Fruit fly (Drosophila melanogaster) ovary, adult (tissue): ENCODE data around the gene Prp18.

Experiments
- CG17801 ChIP-seq: fragments of 200-800 bp; optimal IDR thresholded peaks from 2 replicates; lab custom pipeline; 2019; ENCODE audit warnings: missing biosample characterization, mild to moderate bottlenecking, missing genetic modification characterization, moderate library complexity; ENCODE audit not compliant: partially characterized antibody

Gene Prp18

DNA sequence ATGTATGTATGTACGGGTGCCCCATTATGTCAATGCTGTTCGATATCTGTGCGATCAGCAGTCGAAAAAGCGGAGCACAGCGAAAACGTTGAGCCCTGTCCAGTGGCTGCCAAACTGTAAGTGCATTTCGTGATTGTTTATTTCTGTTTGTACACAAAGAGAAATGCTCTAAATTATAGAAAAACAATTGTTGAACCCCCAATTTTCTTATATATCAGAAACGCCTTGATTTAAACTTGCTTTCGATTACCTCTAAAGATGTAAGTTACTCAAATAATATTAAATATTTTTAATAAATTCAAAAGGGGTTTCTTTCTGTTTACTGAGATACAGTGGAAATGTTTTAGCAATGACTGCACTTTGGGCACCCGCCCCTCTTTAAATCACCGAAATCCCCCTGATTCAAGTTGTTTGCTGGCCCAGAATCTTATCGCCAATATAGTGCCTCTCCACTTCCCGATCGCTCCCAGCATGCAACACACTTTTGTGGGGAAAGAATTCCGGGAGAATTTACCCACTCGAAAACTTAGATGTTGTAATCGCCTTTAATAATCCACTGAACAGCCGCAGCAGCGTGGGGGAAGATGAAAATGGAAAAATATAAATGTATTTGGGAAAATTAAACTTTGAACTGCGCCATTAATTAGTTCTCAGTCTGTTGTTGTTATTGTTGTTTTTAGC, 16.2 kb downstream of the Prp18 start:
- peak; percentile 69 for TF ChIP-seq CG17801 (GFP tag; lab: Kevin White, UChicago)

dm6 chr3R:19014027-19014426, 17.0 kb downstream of the Prp18 start:
- no peak for TF ChIP-seq CG17801 (GFP tag; lab: Kevin White, UChicago)

DNA sequence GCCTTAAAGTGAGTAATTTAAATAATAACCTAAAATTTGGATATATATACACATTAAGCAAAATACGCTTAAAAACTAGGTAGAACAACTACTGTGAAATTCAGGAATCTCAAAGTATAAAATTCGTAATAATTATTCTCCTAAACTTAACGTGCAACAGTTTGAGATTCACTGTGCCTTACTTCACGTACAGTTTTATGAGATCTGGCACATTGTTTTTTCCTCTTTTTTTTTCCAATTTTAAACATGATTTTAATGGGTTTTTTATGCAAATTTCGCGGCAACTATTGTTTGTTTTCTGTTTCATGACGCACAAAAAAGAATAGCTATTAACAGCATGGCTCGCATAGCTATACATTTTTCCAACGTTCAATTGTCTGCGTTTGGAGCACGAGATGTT, 19.2 kb downstream of the Prp18 start:
- TF ChIP-seq CG17801 (GFP tag; lab: Kevin White, UChicago) = no peak

DNA sequence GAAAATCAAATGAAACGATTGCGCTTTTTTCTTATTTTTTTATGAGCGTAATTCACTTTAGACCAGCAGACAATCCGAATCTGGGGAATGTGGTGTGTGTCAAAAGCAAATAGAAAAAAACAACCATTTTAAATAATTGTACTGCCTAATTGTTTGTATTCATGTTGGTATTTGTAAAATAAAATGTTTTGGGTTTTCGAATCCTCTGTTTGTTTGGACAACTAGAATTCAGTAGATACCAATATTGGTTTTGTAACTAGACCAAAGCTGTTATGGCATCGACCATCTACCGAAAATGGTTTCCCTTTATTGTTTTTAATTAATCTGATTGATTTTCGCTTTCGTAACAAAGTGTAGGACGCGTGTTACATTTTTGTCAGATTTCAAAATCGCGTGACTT, 20.1 kb downstream of the Prp18 start:
- TF ChIP-seq CG17801 (GFP tag; lab: Kevin White, UChicago) = no peak

DNA sequence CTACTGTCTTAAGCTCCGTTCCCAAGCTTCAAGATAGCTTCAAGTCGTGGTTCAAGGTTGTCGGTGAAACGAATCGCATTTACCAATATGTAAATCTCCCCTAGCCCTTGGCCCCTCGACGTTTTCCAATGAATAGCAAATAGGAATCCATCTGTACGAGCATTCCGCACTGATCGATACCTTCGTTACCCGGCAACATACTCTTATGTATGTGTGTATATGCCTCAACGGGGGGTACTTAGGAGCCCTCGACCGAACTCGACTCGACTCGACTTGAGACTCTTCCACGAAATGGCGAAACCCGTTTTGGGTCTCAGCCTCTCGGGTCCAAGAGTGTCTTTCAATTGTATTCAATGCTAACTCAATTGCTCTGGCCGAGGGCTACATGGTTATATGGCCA, 29.4 kb downstream of the Prp18 start:
- no peak for TF ChIP-seq CG17801 (GFP tag; lab: Kevin White, UChicago)

DNA sequence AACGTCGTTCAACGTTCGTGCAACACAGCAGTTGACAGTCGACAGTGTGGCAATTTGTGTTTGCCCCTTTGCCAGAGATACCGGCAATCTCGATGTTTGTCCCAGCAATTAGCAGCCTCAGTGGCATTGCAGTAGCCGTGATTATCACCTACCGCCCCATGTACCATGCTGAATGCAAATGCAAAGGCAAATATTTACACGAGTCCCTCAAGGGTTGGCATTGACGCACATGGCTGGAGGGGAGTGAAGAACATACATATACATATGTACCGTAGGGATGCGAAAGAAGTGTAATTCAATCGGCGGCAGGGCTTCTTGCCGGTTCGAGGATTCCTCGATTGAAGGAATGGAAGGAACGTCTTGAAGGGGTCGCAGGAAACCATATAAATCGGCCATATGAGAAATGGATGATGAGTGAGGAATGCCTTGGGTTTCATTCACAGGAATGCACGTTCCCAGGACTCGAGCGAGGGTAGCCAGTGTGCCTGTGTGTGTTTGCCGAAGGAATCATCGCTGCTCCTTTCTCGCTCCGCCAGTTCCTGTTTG, 31.1 kb downstream of the Prp18 start:
- TF ChIP-seq CG17801 (GFP tag; lab: Kevin White, UChicago) = no peak

dm6 chr3R:18998370-18998769, 32.7 kb downstream of the Prp18 start:
- no peak for TF ChIP-seq CG17801 (GFP tag; lab: Kevin White, UChicago)

DNA sequence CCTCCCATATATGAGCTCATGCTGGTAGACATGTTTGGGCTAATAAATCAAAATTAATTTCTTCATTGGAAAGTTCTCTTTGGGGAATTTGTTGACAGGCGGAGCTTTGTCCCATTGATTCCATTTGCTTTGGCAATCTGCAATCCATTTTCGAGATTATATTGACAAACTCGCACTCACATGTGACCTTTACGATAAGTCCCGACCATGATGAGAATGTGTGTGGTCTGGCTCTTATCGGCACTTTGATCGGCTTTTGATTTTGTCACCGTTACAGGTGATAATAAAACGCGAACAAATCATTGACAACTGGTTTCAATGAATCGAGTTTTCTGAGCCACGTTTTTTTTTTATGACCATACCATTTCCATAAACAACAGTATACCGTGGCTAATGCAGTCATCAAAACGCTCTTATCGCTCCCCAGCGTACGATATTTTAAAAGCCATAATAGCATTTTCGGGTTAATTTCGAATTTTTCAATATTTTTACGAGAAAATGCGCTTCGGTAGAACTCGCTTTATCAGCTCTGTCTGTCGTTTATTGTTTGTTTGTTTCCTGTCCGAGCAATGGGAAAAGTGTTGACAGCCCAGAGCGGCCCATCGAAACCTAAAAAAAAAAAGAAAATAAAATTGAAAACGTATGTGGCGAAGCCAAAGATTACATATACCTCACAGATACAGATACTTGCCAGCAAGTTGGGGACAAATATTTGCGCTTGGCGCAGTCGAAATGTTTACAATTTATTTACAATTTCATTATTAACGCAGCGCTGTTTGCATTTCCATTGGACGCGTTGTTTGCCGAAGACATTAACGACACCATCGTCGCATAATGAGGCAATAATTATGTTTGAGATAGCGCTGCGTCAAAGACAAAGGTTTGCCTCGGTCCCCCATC, 33.4 kb downstream of the Prp18 start:
- TF ChIP-seq CG17801 (GFP tag; lab: Kevin White, UChicago) = no peak

dm6 chr3R:18995556-18996272, 35.4 kb downstream of the Prp18 start:
- no peak for TF ChIP-seq CG17801 (GFP tag; lab: Kevin White, UChicago)

- no peak for TF ChIP-seq CG17801 (GFP tag; lab: Kevin White, UChicago)
Measured at dm6 chr3R:18993159-18993558, 37.9 kb downstream of the Prp18 start.

dm6 chr3R:18991721-18992120, 39.4 kb downstream of the Prp18 start:
- no peak for TF ChIP-seq CG17801 (GFP tag; lab: Kevin White, UChicago)

- TF ChIP-seq CG17801 (GFP tag; lab: Kevin White, UChicago) = no peak
Measured at dm6 chr3R:18990514-18990913, 40.6 kb downstream of the Prp18 start.

DNA sequence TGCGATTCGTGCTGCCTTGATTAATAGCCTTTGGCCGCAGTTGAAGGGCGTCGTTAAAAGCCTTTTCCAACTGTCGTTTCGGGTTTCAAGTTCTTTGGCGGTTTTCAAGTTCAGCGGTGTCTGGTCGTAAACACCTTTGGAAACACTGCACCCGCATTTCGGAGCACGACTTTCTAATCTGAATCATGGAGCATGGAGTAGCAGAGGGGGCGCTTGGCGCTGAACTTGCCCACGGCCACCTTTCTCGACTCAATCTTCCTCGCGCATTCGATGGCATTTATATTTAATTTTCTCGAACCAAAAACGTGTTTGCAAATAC, 41.3 kb downstream of the Prp18 start:
- no peak for TF ChIP-seq CG17801 (GFP tag; lab: Kevin White, UChicago)

DNA sequence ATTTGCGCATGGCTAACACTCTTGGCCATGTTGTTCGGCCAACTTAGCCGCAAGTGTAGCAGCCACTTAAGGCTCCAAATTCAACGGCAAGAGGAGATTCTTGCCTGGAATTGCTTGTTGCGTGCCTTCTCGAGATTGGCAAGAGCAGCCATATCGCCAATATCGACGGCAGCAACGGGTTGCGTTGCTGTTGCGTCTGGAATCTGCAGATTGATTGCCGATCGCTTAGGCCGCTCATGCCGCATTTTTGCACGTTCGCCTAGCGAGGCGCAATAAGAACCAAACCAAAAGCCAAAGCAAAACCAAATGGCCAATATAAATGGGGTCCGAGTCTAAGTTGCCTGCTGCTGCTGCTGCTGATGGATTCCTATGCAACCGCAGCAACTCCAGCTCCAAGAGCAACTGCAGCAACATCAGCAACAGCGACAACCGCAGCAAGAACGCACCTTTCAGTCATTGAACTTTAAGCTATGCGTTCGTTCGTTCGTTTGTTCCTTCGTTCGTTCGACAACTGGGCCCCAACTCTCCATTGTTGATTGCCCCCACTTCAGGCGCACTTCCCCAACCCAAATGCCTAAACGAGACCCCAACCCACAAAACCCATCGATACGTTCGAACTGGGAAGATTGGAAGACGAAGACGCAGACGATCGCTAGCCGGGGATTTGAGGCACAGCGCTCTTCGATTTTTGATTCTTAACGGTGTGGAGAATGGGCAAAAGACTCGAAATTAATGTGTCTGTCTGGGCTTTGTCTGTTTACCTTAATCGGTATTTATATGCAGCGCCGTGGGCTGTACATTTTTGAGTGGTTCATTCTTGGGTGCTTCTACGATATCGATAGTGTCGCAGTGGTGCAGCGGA, 41.9 kb downstream of the Prp18 start:
- no peak for TF ChIP-seq CG17801 (GFP tag; lab: Kevin White, UChicago)
